Worm (Caenorhabditis elegans): ENCODE results near the gene snr-6.

snr-6 gene

DNA sequence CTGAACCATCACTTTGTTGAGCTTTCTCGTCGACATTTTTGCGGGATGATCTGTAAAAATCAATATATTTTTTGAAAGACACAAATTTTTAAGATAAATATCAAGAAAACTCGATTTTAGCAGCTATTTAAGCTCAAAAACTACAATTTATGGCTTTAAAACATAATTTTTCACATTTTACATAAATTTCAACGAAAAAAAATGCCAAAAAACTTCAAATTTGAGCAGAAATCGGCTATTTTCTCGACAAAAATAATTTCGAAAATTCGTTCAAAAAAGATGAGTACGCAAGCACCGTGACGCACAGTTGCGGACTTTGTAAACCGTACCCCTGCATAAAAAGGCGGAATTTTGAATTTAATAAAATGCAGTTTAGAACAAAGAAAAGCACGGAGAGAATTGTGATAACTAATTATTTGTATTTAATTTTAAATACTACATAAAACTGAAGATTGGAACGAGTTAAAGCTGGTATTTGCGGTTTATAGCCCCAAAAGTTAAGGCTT lies at the start of gene snr-6:
Gene snr-6, minus strand, starts transcription at position 51 of the 506 bp plus-strand sequence.
- TF ChIP-seq unc-62 (GFP tag; optimal IDR thresholded peaks at IDR 0.05): no peak

DNA sequence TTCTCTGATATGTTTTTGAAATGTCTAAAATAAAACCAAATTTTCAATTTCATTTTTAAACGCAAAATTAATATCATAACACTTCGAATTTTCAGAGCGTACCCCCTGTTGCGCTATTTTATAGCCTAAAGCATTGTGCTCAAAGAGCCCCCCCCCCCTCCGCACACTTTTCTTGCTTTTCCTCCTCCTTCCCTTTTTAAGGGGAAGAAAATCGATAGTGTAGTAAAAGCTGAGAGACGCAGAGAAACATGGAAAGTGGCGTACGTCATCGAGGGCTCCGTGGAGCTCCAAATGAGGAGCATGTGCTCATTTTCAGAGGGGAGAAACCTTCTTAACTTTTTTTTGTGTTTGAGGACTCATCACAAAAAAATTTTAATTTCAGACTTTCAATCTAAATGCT lies 43.1 kb upstream of the snr-6 start, which contains the start of gene cccp-1:
Gene cccp-1, plus strand, starts transcription at position 377 of the 400 bp plus-strand sequence.
- no peak for TF ChIP-seq unc-62 (GFP tag; optimal IDR thresholded peaks at IDR 0.05)

DNA sequence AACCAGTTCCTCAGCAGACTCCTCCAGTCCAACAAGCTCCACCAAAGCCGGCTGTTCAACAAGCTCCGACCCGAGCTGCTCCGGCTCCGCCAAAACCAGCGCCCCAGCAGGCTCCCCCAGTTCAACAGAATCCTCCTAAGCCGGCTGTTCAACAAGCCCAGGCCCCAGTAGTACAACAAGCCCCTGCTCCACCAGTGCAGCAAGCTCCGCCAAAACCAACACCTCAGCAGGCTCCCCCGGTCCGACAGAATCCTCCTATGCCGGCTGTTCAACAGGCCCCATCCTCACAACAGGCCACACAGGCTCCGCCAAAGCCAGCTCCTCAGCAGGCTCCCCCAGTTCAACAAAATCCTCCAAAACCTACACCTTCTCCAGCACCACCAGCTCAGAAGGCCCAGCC lies 41.2 kb upstream of the snr-6 start:
- TF ChIP-seq unc-62 (GFP tag; optimal IDR thresholded peaks at IDR 0.05): no peak

DNA sequence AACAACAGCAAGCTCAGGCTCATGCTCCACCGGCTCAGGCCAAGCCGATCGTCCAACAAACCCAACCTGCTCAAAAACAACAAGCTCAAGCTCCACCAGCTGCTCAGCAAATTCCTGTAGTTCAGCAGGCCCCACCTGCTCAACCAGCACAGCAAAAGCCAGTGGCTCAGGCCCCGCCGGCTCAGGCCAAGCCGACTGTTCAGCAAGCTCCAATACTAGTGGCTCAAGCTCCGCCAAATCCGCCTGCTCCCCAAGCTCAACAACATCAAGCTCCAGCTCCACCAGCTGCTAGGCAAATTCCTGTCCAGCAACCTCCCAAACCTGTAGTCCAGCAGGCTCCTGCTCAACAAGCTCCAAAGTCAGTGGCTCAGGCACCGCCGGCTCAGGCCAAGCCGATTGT lies 40.4 kb upstream of the snr-6 start:
- no peak for TF ChIP-seq unc-62 (GFP tag; optimal IDR thresholded peaks at IDR 0.05)

DNA sequence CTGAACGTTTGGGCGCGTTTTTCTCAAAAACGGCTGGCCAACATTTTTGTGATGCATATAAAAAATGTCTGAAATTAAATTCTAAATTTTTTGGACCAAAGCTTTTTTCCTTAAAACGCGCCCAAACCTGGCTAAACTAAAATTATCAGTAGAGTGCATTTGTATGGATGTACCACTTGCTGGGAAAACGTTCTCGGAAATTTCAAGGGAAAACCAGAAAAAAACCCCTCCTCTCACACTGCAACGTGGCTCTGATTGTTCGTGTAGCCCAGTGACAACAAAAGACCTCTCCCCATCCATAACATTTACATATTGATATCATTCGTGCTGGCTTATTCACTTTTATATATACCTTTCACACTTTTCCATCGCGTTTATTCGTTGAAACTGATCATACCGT lies 39.4 kb upstream of the snr-6 start, which contains the start of gene Y49E10.29:
Gene Y49E10.29, plus strand, starts transcription at position 301 of the 400 bp plus-strand sequence.
- no peak for TF ChIP-seq unc-62 (GFP tag; optimal IDR thresholded peaks at IDR 0.05)

DNA sequence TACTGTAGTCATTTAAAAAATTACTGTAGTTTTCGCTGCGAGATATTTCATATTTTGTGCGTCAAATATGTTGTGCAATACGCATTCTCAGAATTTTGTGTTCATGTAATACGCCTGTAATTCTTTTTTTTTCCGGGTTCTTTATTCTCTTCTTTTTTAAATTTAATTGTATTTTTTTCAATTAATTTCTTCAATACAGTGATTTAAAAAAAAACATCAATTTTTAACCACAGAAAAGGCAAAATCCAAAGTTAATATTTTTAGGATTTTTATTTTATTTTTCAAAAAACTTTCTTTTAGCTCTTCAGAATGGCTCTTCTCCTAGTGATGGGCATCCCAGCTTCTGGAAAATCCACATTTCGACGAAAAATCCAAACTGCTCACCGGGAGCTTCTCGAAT lies 36.9 kb upstream of the snr-6 start, which contains the start of gene pstk-1:
Gene pstk-1, plus strand, starts transcription at position 301 of the 400 bp plus-strand sequence.
- no peak for TF ChIP-seq unc-62 (GFP tag; optimal IDR thresholded peaks at IDR 0.05)

DNA sequence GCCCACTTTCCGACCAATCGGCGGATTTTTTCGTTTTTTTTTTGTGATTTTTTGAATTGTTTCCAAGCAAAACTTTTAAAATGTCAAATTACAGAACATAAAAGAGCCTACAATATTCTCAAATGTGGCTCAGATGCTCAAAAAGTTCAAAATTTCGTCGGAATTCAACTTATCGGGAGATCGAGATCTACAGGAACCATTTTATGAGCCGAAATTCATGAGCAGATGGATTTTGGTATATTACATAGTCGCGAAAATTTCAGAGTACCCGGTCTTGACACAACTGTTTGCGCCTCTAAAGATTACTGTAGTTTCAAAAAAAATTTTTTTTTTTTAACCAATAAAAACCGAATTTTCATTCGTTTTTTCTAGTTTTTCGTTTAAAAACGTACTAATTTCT lies 29.5 kb upstream of the snr-6 start:
- no peak for TF ChIP-seq unc-62 (GFP tag; optimal IDR thresholded peaks at IDR 0.05)

DNA sequence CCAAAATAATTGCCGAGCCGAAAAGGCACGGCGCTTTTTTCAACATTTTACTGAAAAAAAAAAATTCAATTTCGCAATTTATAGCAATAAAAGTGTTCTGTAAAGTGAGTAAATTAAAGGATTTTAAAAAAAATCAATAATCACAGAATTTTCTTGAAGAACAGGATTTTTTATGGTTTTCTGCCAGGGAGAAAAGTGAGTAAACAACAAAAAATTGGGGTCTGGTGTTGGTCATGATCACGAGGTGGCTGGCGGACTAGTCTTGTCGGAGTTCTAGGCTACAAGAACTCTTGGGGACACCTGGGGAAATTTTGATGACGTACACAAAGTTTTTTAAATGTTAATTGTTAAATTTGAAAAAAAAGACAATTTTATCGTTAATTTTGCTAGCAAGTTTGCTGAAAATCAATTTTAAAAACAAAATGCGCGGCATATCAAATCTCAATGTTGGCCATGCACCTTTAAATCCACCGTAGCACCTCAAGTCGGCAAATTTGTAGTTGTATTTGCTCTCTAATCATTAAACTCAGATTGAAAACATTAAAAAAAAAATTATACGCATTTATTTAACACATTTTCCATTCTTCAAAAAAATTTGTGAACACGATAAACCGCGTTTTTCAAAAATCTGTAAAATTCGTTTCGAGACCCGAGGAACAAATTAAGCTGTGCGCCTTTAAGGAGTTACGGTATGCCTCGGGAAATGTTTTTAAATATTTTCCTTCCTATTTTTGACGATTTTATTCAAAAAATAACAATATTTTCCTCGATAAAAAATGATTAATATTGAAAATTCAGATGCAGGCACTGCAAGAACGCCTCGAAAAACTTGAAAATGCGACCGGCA lies 27.6 kb upstream of the snr-6 start, which contains the start of the genes scav-3 and Y49E10.21:
Gene scav-3, minus strand, starts transcription at position 50 of the 847 bp plus-strand sequence.
Gene Y49E10.21, plus strand, starts transcription at position 797 of the 847 bp plus-strand sequence.
- no peak for TF ChIP-seq unc-62 (GFP tag; optimal IDR thresholded peaks at IDR 0.05)

DNA sequence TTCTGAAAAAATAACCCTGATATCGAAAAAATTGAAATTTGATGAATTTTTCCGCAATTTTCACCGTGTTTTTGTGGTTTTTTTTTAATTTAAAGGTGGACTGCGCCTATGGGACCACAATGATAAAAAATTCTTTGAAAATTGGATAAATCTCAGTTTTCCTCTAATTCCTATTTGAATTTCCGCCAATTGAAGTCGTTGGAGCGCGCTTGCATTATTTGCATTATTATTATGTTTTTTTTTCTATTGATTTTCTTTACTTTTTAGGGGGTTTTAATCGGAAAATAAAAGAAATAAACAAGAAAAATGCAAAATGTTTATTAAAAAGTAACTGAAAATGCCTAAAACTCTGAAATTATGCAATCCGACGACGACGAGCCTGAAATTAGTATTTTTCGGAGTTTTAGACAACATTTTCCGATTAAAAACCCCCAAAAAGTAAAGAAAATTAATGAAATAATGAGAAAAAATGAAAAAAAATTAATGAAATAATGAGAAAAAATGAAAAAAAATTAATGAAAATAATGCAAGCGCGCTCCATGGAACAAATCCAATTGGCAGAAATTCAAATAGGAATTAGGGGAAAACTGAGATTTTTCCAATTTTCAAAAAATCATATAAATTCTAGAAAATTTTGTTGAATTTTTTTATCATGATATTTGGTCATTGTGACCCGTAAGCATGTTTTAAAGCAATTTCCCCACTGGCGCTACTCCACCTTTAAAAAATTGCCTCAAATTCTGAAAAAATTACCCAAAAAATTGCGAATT lies 26.4 kb upstream of the snr-6 start:
- TF ChIP-seq unc-62 (GFP tag; optimal IDR thresholded peaks at IDR 0.05): no peak

DNA sequence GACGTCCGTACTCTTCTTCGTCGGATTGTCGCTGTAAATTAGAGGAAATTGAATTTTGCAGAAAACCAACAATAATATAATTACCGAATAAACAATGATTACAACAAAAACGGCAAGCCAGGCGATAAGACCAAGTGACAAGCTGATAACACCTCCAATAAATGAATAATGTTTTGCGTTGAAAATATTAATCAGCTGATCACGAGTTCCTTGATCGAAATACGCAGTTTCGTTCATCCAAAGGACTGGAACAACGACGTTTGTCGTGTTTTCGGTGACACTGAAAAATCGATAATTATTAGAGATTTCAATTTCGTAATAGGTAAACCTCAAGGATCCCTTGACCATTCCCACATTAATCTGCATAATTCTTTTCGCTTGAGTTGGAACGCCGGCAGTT lies 24.4 kb upstream of the snr-6 start:
- TF ChIP-seq unc-62 (GFP tag; optimal IDR thresholded peaks at IDR 0.05): no peak

DNA sequence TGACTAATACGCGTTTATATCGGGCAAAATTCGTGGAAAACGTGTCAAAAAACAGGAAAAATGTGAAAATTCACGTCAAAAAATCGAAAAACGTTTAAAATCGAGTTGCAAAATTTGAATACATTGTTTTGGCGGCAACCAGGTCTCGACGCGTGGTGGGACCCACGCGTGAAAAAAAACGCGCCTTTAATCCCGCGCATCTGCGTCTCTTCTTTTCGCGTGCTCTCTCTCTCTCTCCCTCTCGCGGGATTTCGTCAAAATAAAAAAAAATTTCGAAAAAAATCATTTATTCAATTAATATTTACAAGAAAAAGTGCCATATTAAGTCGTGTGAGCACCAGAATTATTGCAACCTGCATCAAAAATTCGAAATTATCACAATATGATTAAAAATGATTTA lies 23.9 kb upstream of the snr-6 start, which contains the start of gene ani-1:
Gene ani-1, minus strand, starts transcription at position 61 of the 400 bp plus-strand sequence.
- TF ChIP-seq unc-62 (GFP tag; optimal IDR thresholded peaks at IDR 0.05): no peak

DNA sequence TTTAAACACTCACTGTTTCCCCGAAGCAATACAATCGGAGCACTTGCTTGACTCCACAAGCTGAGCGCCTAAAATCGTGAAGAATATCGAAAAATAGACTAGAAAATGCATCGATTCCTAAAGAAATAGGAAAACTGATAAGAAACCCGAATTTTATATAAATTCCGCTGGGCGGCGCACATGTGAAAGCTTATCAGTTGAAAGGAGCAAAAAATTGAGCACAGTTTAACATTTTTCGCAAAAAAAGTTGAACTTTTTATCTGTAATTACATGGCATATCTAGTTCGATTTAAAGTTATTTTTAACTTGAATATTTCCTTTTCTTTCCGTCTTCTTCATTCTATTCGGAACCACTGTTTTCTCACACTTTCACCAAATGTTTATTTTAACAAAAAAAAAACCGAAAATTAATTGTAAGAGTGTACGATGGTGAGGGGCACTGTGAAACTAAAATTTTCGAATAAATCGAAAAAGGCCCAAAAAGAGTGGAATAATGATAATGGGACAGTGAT lies 16.6 kb upstream of the snr-6 start, which contains the start of gene Y49E10.18:
Gene Y49E10.18, minus strand, starts transcription at position 116 of the 512 bp plus-strand sequence.
- no peak for TF ChIP-seq unc-62 (GFP tag; optimal IDR thresholded peaks at IDR 0.05)

DNA sequence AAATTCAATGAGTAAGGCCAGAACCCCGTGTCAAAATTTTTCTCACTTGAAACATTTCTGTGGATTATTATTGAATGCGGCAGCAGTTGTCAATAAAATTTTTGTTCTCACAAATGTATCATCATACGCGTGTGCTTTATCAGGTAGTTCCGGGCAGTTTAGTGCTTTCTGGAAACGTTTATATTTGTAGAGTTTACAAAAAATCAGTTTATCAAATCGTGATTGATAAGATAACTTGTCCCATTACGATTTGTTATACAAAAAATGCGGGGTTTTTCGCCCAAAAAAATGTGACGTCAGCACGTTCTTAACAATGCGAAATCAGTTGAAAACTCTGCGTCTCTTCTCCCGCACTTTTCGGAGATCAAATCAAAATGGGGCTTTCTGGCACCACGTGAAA lies 15.8 kb upstream of the snr-6 start:
- TF ChIP-seq unc-62 (GFP tag; optimal IDR thresholded peaks at IDR 0.05): no peak

DNA sequence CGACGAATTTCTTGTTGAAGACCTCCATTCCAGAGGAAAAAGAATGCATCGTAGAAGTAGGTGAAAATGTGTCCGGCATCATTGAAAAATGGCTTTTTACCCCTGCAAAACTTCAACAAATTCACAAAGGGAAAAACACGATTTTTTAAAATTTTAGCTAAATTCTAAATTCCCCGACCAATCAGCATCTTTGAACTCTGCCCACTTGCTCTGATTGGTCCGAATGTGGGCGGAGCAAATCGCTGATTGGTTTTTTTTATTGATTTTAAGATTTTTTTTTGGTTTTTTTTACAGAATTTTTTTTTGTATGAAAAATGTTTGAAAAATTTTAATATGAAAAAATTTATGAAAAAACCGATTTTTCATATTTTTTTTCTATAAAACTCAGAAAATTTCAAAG lies 14.5 kb upstream of the snr-6 start:
- TF ChIP-seq unc-62 (GFP tag; optimal IDR thresholded peaks at IDR 0.05): no peak

DNA sequence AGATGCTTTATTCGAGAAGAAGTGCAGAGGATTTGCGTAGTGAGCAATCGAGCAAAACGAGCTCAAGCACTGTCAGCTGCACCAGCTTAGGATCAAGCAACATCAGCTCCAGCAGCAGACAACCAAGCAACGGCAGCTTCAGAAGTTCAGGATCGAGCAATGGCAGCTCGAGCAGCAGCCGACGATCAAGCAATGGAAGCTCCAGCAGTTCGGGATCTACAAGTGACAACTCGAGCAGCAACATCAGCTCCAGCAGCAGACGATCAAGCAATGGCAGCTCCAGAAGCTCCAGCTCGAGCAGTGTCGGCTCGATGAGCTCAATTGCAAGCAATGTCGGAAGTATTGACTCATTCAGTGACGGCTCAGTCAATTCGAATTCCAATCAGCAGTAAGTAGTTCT lies 9.6 kb upstream of the snr-6 start:
- TF ChIP-seq unc-62 (GFP tag; optimal IDR thresholded peaks at IDR 0.05): no peak

DNA sequence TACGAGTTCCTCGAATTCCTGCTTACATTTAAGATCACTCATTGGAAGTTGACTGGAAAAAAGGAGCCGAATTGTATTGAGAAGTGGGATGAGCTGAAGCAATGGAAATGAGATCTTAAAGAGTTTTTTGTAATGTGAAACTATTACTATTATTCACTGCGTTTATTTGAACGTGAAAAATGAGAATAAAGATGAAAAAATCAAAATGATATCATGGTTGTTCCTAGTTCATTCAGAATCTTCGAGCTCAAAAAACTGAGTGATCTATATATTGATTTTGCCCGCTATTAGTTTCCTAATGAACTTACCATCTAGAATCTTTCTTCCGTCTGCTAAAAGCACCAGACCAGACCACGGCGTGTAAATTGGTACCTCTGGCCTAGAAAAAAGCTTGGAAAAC lies 7.6 kb upstream of the snr-6 start:
- no peak for TF ChIP-seq unc-62 (GFP tag; optimal IDR thresholded peaks at IDR 0.05)
